Worm (Caenorhabditis elegans) whole organism, early embryonic: ENCODE measurements around the gene C15H11.13.

ENCODE experiments used
- B0310.2 ChIP-seq: sonication (generic microtip); optimal IDR thresholded peaks from 2 replicates; lab custom pipeline; 2016; ENCODE audit warnings: mild to moderate bottlenecking, missing genetic modification characterization, missing compliant biosample characterization
- F13C5.2 ChIP-seq: sonication (generic microtip); optimal IDR thresholded peaks from 2 replicates; lab custom pipeline; 2017; ENCODE audit warnings: mild to moderate bottlenecking, missing genetic modification characterization, inconsistent platforms, missing compliant biosample characterization
- aly-1 ChIP-seq: sonication (generic microtip); optimal IDR thresholded peaks from 2 replicates; lab custom pipeline; 2016; ENCODE audit warnings: missing genetic modification characterization, missing compliant biosample characterization
- ama-1 ChIP-seq: fragments of 150-350 bp; optimal IDR thresholded peaks from 2 replicates; lab custom pipeline; 2014
- ceh-13 ChIP-seq: fragments of 200-800 bp; sonication (Bioruptor generic); optimal IDR thresholded peaks from 2 replicates; lab custom pipeline; 2018; ENCODE audit warnings: mild to moderate bottlenecking, missing genetic modification characterization, missing compliant biosample characterization
- ceh-36 ChIP-seq: sonication (generic microtip); optimal IDR thresholded peaks from 2 replicates; lab custom pipeline; 2016; ENCODE audit warnings: missing genetic modification characterization, inconsistent platforms, missing compliant biosample characterization
- ets-7 ChIP-seq: sonication (generic microtip); optimal IDR thresholded peaks from 2 replicates; lab custom pipeline; 2016; ENCODE audit warnings: missing genotype, missing genetic modification characterization, missing compliant biosample characterization
- flt-1 ChIP-seq: fragments of 200-800 bp; sonication (Bioruptor generic); IDR thresholded peaks from 2 replicates; pipeline ENCODE4 v1.3.6; 2022; ENCODE audit warnings: missing genetic modification characterization, missing compliant biosample characterization
- hmbx-1 ChIP-seq: sonication (generic microtip); optimal IDR thresholded peaks from 2 replicates; lab custom pipeline; 2016; ENCODE audit warnings: mild to moderate bottlenecking, missing genetic modification characterization, missing compliant biosample characterization
- hmg-4 ChIP-seq: fragments of 200-800 bp; sonication (Bioruptor generic); optimal IDR thresholded peaks from 2 replicates; lab custom pipeline; 2018; ENCODE audit warnings: mild to moderate bottlenecking, missing genetic modification characterization, missing compliant biosample characterization
- hnd-1 ChIP-seq: sonication (generic microtip); optimal IDR thresholded peaks from 2 replicates; lab custom pipeline; 2016; ENCODE audit warnings: missing genetic modification characterization, missing compliant biosample characterization
- pes-1 ChIP-seq: fragments of 200-800 bp; sonication (Bioruptor generic); IDR thresholded peaks from 2 replicates; pipeline ENCODE4 v1.3.6; 2022; ENCODE audit warnings: missing genetic modification reagents, missing genetic modification characterization, missing compliant biosample characterization
- scrt-1 ChIP-seq: fragments of 200-800 bp; sonication (Bioruptor generic); IDR thresholded peaks from 2 replicates; pipeline ENCODE4 v1.3.6; 2022; ENCODE audit warnings: missing genetic modification characterization, missing compliant biosample characterization
- sea-1 ChIP-seq: fragments of 200-800 bp; sonication (Bioruptor generic); conservative IDR thresholded peaks from 2 replicates; pipeline ENCODE4 v1.3.6; 2022; ENCODE audit warnings: missing genetic modification characterization, missing compliant biosample characterization
- tbx-11 ChIP-seq: fragments of 200-800 bp; sonication (Bioruptor generic); IDR thresholded peaks from 2 replicates; pipeline ENCODE4 v1.3.6; 2022; ENCODE audit warnings: missing genetic modification characterization, missing compliant biosample characterization
- tbx-37 ChIP-seq: fragments of 200-800 bp; sonication (Bioruptor generic); conservative IDR thresholded peaks from 2 replicates; pipeline ENCODE4 v1.3.6; 2022; ENCODE audit warnings: missing genetic modification reagents, missing genetic modification characterization, missing compliant biosample characterization
- tra-4 ChIP-seq: sonication (generic microtip); optimal IDR thresholded peaks from 2 replicates; lab custom pipeline; 2017; ENCODE audit warnings: missing genetic modification characterization, missing compliant biosample characterization

C15H11.13 gene

ce11 chrV:14405647-14406046 is 10.8 kb downstream of the C15H11.13 start:
- TF ChIP-seq ceh-36 (tag; lab: Kevin White, UChicago) (no peak), pes-1 (GFP tag; lab: Robert Waterston, UW) (no peak), ets-7 (no peak), ceh-13 (GFP tag; lab: Kevin White, UChicago) (no peak), aly-1 (tag; lab: Kevin White, UChicago) (no peak), flt-1 (GFP tag; lab: Robert Waterston, UW) (no peak), scrt-1 (no peak), hmbx-1 (tag; lab: Kevin White, UChicago) (no peak)

DNA sequence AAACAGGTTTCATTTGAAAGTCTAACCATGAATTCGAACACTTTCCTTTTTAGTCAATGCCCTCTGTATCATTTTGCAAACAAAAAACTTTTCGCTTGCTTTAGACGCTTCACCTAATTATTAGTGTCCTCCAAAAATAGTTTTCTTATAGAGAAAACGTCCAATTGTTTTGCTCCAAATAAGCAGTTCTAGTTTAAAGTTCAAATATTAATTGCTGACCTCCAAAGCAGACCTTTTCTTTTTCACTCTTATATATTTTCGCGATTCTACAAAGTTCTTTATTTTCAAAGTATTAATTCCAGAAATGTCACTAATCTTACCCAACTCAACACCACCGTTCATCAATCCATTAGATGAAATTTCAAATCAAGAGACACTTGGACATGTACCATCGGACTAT is 13.9 kb downstream of the C15H11.13 start, which contains the start of gene gnrr-2:
Gene gnrr-2 (plus strand): TSS at position 301 of the 400 bp plus-strand sequence.
- TF ChIP-seq tbx-11 (no peak), flt-1 (GFP tag; lab: Robert Waterston, UW) (no peak), ama-1 (no peak), scrt-1 (no peak), tbx-37 (GFP tag; lab: Robert Waterston, UW) (no peak), hnd-1 (no peak), B0310.2 (tag; lab: Kevin White, UChicago) (no peak)

DNA sequence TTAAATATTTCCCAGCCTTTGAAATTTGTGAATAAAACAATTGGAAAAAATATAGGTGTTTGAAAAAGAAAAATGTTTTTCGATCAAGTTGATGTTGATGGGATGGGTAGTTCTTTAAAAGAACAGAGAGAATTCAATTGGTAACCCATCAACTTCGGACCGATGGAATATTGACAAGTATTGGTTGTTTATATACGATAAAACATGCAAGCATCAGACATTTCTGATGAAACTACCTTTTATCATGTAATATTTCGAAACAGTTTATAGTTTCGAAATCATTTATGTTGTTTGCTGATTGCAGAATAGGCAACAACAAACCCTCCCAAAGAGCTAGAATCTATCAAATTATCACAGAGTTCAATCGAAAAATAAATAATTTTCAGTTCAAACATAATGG is 15.1 kb downstream of the C15H11.13 start:
- TF ChIP-seq ceh-13 (GFP tag; lab: Kevin White, UChicago) (no peak), aly-1 (tag; lab: Kevin White, UChicago) (no peak), sea-1 (no peak), tbx-11 (no peak), ama-1 (no peak), tra-4 (no peak), scrt-1 (no peak)

ce11 chrV:14411989-14412388 is 17.1 kb downstream of the C15H11.13 start:
- TF ChIP-seq F13C5.2 (tag; lab: Kevin White, UChicago) (no peak), aly-1 (tag; lab: Kevin White, UChicago) (no peak), hmbx-1 (tag; lab: Kevin White, UChicago) (no peak), B0310.2 (tag; lab: Kevin White, UChicago) (no peak), sea-1 (no peak), hnd-1 (no peak), tbx-11 (no peak), ama-1 (no peak), ceh-13 (GFP tag; lab: Kevin White, UChicago) (no peak)

DNA sequence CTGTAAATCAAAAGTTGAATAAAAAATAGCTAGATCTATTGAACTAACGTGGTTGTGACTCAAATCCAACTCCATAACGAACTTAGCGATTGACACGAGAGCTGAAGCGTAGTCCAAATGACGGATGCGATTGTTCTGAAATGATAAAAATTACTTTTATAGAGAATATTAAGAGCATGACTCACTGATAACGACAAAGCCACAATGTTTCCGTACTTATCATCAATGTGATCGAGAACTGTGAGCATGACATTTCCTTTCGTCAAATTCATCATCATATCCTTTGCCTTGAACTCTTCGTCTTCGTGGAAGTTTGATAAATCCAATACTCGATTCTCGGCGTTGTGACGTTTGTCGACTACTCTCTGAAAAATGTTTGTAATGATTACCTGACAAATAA is 19.2 kb downstream of the C15H11.13 start:
- TF ChIP-seq hmbx-1 (tag; lab: Kevin White, UChicago) (no peak), ama-1 (no peak), tra-4 (no peak), flt-1 (GFP tag; lab: Robert Waterston, UW) (no peak), B0310.2 (tag; lab: Kevin White, UChicago) (no peak), pes-1 (GFP tag; lab: Robert Waterston, UW) (no peak), tbx-37 (GFP tag; lab: Robert Waterston, UW) (no peak), ceh-36 (tag; lab: Kevin White, UChicago) (no peak), sea-1 (no peak), hnd-1 (no peak), ceh-13 (GFP tag; lab: Kevin White, UChicago) (no peak), tbx-11 (no peak), aly-1 (tag; lab: Kevin White, UChicago) (no peak), scrt-1 (no peak), hmg-4 (no peak)

DNA sequence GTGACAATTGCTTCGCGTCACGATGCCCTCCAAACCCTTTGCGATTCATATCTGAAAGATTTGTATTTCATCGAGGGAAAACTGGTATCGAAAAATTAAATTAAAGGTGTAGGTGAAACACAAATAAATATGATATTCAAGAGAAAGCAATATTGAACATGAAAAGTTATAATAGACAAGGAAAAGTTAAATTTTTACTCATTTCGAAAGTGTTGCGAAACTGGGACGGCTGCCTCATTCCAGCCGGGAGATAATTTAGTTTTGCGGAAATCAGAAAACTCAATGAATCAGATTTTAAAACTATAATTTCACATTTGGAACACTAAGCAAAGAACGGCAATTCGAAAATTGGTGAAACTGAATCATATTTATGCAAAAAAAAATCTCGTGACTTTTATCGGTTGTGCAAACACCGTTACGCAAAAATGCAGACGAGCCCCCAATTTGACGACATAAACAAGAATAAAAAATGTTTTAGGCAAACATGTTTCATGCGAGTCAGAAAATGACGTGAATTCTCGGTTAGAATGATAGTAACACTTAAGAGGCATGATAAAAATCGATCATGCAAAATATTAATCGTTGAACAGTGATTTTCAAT is 20.2 kb downstream of the C15H11.13 start, which contains the start of the genes nxf-1 and C15H11.11:
Gene nxf-1 (minus strand): TSS at position 51 of the 601 bp plus-strand sequence.
Gene C15H11.11 (plus strand): TSS at position 536 of the 601 bp plus-strand sequence.
- TF ChIP-seq F13C5.2 (tag; lab: Kevin White, UChicago) (peak; percentile 52), ceh-13 (GFP tag; lab: Kevin White, UChicago) (no peak)

ce11 chrV:14417735-14418134 is 22.9 kb downstream of the C15H11.13 start, which contains the start of the genes nxf-2 and set-31:
Gene nxf-2 (minus strand): TSS chrV:14417835.
Gene set-31 (plus strand): TSS chrV:14417903.
- no peak for TF ChIP-seq tbx-37 (GFP tag; lab: Robert Waterston, UW)
- TF ChIP-seq hmbx-1 (tag; lab: Kevin White, UChicago): no peak
- no peak for TF ChIP-seq aly-1 (tag; lab: Kevin White, UChicago)
- no peak for TF ChIP-seq tbx-11
- TF ChIP-seq ceh-13 (GFP tag; lab: Kevin White, UChicago): no peak
- no peak for TF ChIP-seq B0310.2 (tag; lab: Kevin White, UChicago)
- no peak for TF ChIP-seq pes-1 (GFP tag; lab: Robert Waterston, UW)
- TF ChIP-seq ceh-36 (tag; lab: Kevin White, UChicago): no peak
- TF ChIP-seq ets-7: no peak
- no peak for TF ChIP-seq sea-1
- TF ChIP-seq scrt-1: no peak
- no peak for TF ChIP-seq F13C5.2 (tag; lab: Kevin White, UChicago)
- no peak for TF ChIP-seq tra-4
- no peak for TF ChIP-seq hnd-1
- no peak for TF ChIP-seq ama-1
- no peak for TF ChIP-seq hmg-4
- no peak for TF ChIP-seq flt-1 (GFP tag; lab: Robert Waterston, UW)

ce11 chrV:14419855-14420254 is 25.0 kb downstream of the C15H11.13 start:
- no peak for TF ChIP-seq F13C5.2 (tag; lab: Kevin White, UChicago)
- TF ChIP-seq hnd-1: no peak
- TF ChIP-seq flt-1 (GFP tag; lab: Robert Waterston, UW): no peak
- TF ChIP-seq ceh-13 (GFP tag; lab: Kevin White, UChicago): no peak
- no peak for TF ChIP-seq tra-4
- no peak for TF ChIP-seq B0310.2 (tag; lab: Kevin White, UChicago)
- TF ChIP-seq hmbx-1 (tag; lab: Kevin White, UChicago): no peak
- no peak for TF ChIP-seq sea-1
- TF ChIP-seq ets-7: no peak
- TF ChIP-seq hmg-4: no peak
- no peak for TF ChIP-seq pes-1 (GFP tag; lab: Robert Waterston, UW)
- no peak for TF ChIP-seq tbx-37 (GFP tag; lab: Robert Waterston, UW)
- no peak for TF ChIP-seq aly-1 (tag; lab: Kevin White, UChicago)
- no peak for TF ChIP-seq scrt-1
- TF ChIP-seq ceh-36 (tag; lab: Kevin White, UChicago): no peak
- TF ChIP-seq tbx-11: no peak
- no peak for TF ChIP-seq ama-1
